Worm (Caenorhabditis elegans) whole organism, late embryonic: ENCODE results near the gene sup-36.

Experiments used
- K02D7.2 ChIP-seq: sonication (generic microtip); optimal IDR thresholded peaks from 2 replicates; lab custom pipeline; 2017; ENCODE audit warnings: mild to moderate bottlenecking, missing genetic modification characterization, missing compliant biosample characterization
- ama-1 ChIP-seq: fragments of 150-350 bp; optimal IDR thresholded peaks from 2 replicates; lab custom pipeline; 2014
- ceh-18 ChIP-seq: sonication (generic microtip); optimal IDR thresholded peaks from 2 replicates; lab custom pipeline; 2016; ENCODE audit warnings: missing genetic modification characterization, missing compliant biosample characterization
- ceh-19 ChIP-seq: fragments of 200-800 bp; sonication (Bioruptor generic); optimal IDR thresholded peaks from 2 replicates; lab custom pipeline; 2018; ENCODE audit warnings: mild to moderate bottlenecking, missing genetic modification characterization, missing compliant biosample characterization
- ceh-2 ChIP-seq: sonication (generic microtip); optimal IDR thresholded peaks from 2 replicates; lab custom pipeline; 2016; ENCODE audit warnings: missing genotype, missing genetic modification characterization, missing compliant biosample characterization
- ceh-24 ChIP-seq: sonication (generic microtip); optimal IDR thresholded peaks from 2 replicates; lab custom pipeline; 2016; ENCODE audit warnings: mild to moderate bottlenecking, missing genetic modification characterization, missing compliant biosample characterization
- ceh-31 ChIP-seq: sonication (generic microtip); optimal IDR thresholded peaks from 2 replicates; lab custom pipeline; 2016; ENCODE audit warnings: missing genetic modification characterization, missing compliant biosample characterization
- ceh-45 ChIP-seq: fragments of 200-800 bp; sonication (Bioruptor generic); IDR thresholded peaks from 2 replicates; pipeline ENCODE4 v1.3.6; 2022; ENCODE audit warnings: missing genetic modification reagents, missing genetic modification characterization, missing compliant biosample characterization
- ceh-6 ChIP-seq: fragments of 200-800 bp; sonication (Bioruptor generic); optimal IDR thresholded peaks from 2 replicates; lab custom pipeline; 2018; ENCODE audit warnings: mild to moderate bottlenecking, missing genetic modification characterization, missing compliant biosample characterization
- che-1 ChIP-seq: sonication (generic microtip); optimal IDR thresholded peaks from 2 replicates; lab custom pipeline; 2016; ENCODE audit warnings: mild to moderate bottlenecking, missing genetic modification characterization, missing compliant biosample characterization
- dmd-4 ChIP-seq: sonication (generic microtip); optimal IDR thresholded peaks from 2 replicates; lab custom pipeline; 2016; ENCODE audit warnings: borderline replicate concordance, missing genetic modification characterization, missing compliant biosample characterization
- dve-1 ChIP-seq: sonication (generic microtip); optimal IDR thresholded peaks from 2 replicates; lab custom pipeline; 2017; ENCODE audit warnings: antibody characterized with exemption, mild to moderate bottlenecking, missing genetic modification characterization, missing compliant biosample characterization
- elt-4 ChIP-seq: sonication (generic microtip); optimal IDR thresholded peaks from 2 replicates; lab custom pipeline; 2016; ENCODE audit warnings: missing genetic modification characterization, missing compliant biosample characterization
- ets-4 ChIP-seq: sonication (generic microtip); optimal IDR thresholded peaks from 2 replicates; lab custom pipeline; 2016; ENCODE audit warnings: missing genetic modification characterization, missing compliant biosample characterization
- eyg-1 ChIP-seq: sonication (generic microtip); optimal IDR thresholded peaks from 2 replicates; lab custom pipeline; 2016; ENCODE audit warnings: missing genotype, missing genetic modification characterization, missing compliant biosample characterization
- fax-1 ChIP-seq: sonication (generic microtip); optimal IDR thresholded peaks from 2 replicates; lab custom pipeline; 2016; ENCODE audit warnings: missing genotype, missing genetic modification characterization, missing compliant biosample characterization
- fkh-10 ChIP-seq: fragments of 150-350 bp; optimal IDR thresholded peaks from 2 replicates; lab custom pipeline; 2014; ENCODE audit warnings: missing biosample characterization, missing genetic modification reagents, missing genetic modification characterization
- fkh-6 ChIP-seq: sonication (generic microtip); optimal IDR thresholded peaks from 2 replicates; lab custom pipeline; 2016; ENCODE audit warnings: missing genetic modification characterization, missing compliant biosample characterization
- hlh-30 ChIP-seq: sonication (generic microtip); optimal IDR thresholded peaks from 2 replicates; lab custom pipeline; 2017; ENCODE audit warnings: antibody characterized with exemption, missing genetic modification characterization, missing compliant biosample characterization; ENCODE audit not compliant: insufficient read depth
- hlh-8 ChIP-seq: sonication (generic microtip); optimal IDR thresholded peaks from 2 replicates; lab custom pipeline; 2016; ENCODE audit warnings: missing genotype, missing genetic modification characterization, missing compliant biosample characterization
- lin-11 ChIP-seq: fragments of 200-800 bp; sonication (Bioruptor generic); optimal IDR thresholded peaks from 2 replicates; lab custom pipeline; 2018; ENCODE audit warnings: mild to moderate bottlenecking, missing genetic modification characterization, missing compliant biosample characterization
- madf-2 ChIP-seq: sonication (generic microtip); optimal IDR thresholded peaks from 2 replicates; lab custom pipeline; 2017; ENCODE audit warnings: missing genetic modification characterization, missing compliant biosample characterization
- nhr-11 ChIP-seq: fragments of 150-350 bp; optimal IDR thresholded peaks from 2 replicates; lab custom pipeline; 2014; ENCODE audit warnings: missing biosample characterization, missing genetic modification characterization
- nhr-232 ChIP-seq: sonication (generic microtip); optimal IDR thresholded peaks from 2 replicates; lab custom pipeline; 2016; ENCODE audit warnings: missing genetic modification characterization, missing compliant biosample characterization
- pag-3 ChIP-seq: sonication (generic microtip); optimal IDR thresholded peaks from 2 replicates; lab custom pipeline; 2016; ENCODE audit warnings: missing compliant biosample characterization, missing genetic modification characterization, borderline replicate concordance
- pax-1 ChIP-seq: fragments of 150-350 bp; optimal IDR thresholded peaks from 2 replicates; lab custom pipeline; 2014; ENCODE audit warnings: missing biosample characterization, missing genetic modification characterization
- pqm-1 ChIP-seq: sonication (generic microtip); optimal IDR thresholded peaks from 2 replicates; lab custom pipeline; 2016; ENCODE audit warnings: missing genetic modification characterization, missing compliant biosample characterization
- pros-1 ChIP-seq: fragments of 150-350 bp; optimal IDR thresholded peaks from 2 replicates; lab custom pipeline; 2014; ENCODE audit warnings: missing biosample characterization, missing genetic modification reagents, missing genetic modification characterization
- rnt-1 ChIP-seq: sonication (generic microtip); optimal IDR thresholded peaks from 2 replicates; lab custom pipeline; 2016; ENCODE audit warnings: missing genetic modification characterization, missing compliant biosample characterization
- sdc-2 ChIP-seq: sonication (generic microtip); optimal IDR thresholded peaks from 2 replicates; lab custom pipeline; 2016; ENCODE audit warnings: missing genotype, missing genetic modification characterization, missing compliant biosample characterization
- sox-4 ChIP-seq: sonication (generic microtip); optimal IDR thresholded peaks from 2 replicates; lab custom pipeline; 2017; ENCODE audit warnings: mild to moderate bottlenecking, missing genetic modification characterization, inconsistent platforms, missing compliant biosample characterization
- tbx-7 ChIP-seq: sonication (generic microtip); optimal IDR thresholded peaks from 2 replicates; lab custom pipeline; 2016; ENCODE audit warnings: missing genotype, missing genetic modification characterization, missing compliant biosample characterization
- unc-3 ChIP-seq, 2 experiments: fragments of 200-800 bp in 1 of 2; sonication (Bioruptor generic) in 1 of 2; sonication (generic microtip) in 1 of 2; conservative IDR thresholded peaks in 1 of 2; optimal IDR thresholded peaks in 1 of 2; 2 replicates each; pipeline versions ENCODE4 v1.3.6 to Lab custom; 2016 to 2022; ENCODE audit warnings: missing compliant biosample characterization in 2 of 2, missing genetic modification characterization in 2 of 2, missing genetic modification reagents in 1 of 2
- unc-55 ChIP-seq: sonication (generic microtip); optimal IDR thresholded peaks from 2 replicates; lab custom pipeline; 2017; ENCODE audit warnings: missing biosample characterization, missing genetic modification reagents, missing genetic modification characterization
- unc-86 ChIP-seq: sonication (generic microtip); optimal IDR thresholded peaks from 2 replicates; lab custom pipeline; 2016; ENCODE audit warnings: missing genetic modification characterization, missing compliant biosample characterization
- zip-5 ChIP-seq: sonication (generic microtip); optimal IDR thresholded peaks from 2 replicates; lab custom pipeline; 2016; ENCODE audit warnings: missing genetic modification characterization, missing compliant biosample characterization
- ztf-16 ChIP-seq: sonication (generic microtip); optimal IDR thresholded peaks from 2 replicates; lab custom pipeline; 2017; ENCODE audit warnings: missing genetic modification characterization, missing compliant biosample characterization

Gene sup-36

DNA sequence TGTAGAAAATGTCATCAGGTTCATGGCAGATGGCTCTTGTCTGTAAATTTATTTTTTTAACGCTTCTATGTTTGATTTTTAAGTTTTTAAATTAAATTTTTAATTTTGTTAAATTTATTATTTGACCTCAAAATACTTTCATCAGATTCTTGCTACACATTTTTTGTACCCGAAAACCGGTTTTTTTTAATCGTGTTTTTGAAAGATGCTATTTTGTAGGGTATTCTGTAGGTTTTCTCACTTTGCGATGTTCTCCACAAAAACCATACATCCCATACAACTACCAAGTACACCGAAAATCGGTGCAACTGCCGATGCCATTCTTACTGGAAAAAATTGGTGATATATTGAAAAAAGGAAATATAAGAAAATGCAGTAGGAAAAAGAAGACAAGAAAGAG is 4.4 kb downstream of the sup-36 start, which contains the start of gene nstp-2:
Gene nstp-2 (minus strand): TSS at position 326 of the 400 bp plus-strand sequence.
- TF ChIP-seq eyg-1 (tag; lab: Kevin White, UChicago) (no peak), ceh-18 (tag; lab: Kevin White, UChicago) (no peak), elt-4 (tag; lab: Kevin White, UChicago) (no peak), ceh-24 (tag; lab: Kevin White, UChicago) (no peak), fkh-10 (no peak), K02D7.2 (tag; lab: Kevin White, UChicago) (no peak), pros-1 (no peak), tbx-7 (tag; lab: Kevin White, UChicago) (no peak), fax-1 (tag; lab: Kevin White, UChicago) (no peak), madf-2 (tag; lab: Kevin White, UChicago) (no peak), ceh-19 (GFP tag; lab: Kevin White, UChicago) (no peak), pag-3 (no peak)

DNA sequence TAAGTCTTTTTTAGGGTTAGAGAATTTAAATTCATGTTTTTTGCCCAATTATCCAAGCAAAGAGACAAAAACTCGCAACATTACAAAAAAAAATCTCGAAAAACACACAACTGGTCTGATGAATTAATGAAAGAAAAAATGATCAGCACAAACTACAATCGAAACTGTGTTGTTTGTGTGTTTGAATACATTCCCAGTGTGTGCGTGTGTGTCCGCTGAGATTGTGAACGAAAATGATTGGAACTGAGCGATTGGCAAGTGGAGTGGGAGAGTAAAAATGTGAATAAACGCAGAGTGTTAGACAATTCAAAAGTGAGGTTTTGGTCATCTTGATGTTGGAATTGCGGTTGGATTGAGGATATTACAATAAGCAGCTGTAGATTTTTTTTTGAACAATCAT is 5.1 kb downstream of the sup-36 start:
- TF ChIP-seq unc-86 (no peak), pqm-1 (tag; lab: Kevin White, UChicago) (no peak), hlh-30 (tag; lab: Kevin White, UChicago) (no peak), tbx-7 (tag; lab: Kevin White, UChicago) (no peak), pax-1 (tag; lab: Kevin White, UChicago) (no peak), dve-1 (tag; lab: Kevin White, UChicago) (no peak), ceh-31 (tag; lab: Kevin White, UChicago) (no peak), hlh-8 (tag; lab: Kevin White, UChicago) (no peak), sdc-2 (tag; lab: Kevin White, UChicago) (no peak), lin-11 (no peak), ceh-45 (GFP tag; lab: Robert Waterston, UW) (no peak), dmd-4 (tag; lab: Kevin White, UChicago) (no peak), K02D7.2 (tag; lab: Kevin White, UChicago) (no peak), zip-5 (no peak)

- TF ChIP-seq unc-3 (GFP tag; conservative IDR thresholded peaks at IDR 0.05; lab: Robert Waterston, UW) = no peak
- no peak for TF ChIP-seq unc-3 (tag; optimal IDR thresholded peaks at IDR 0.05; lab: Kevin White, UChicago)
- no peak for TF ChIP-seq hlh-8 (tag; lab: Kevin White, UChicago)
- TF ChIP-seq ama-1 (lab: Kevin White, UChicago) = no peak
- TF ChIP-seq rnt-1 (tag; lab: Kevin White, UChicago) = no peak
- TF ChIP-seq ceh-45 (GFP tag; lab: Robert Waterston, UW) = no peak
- TF ChIP-seq ceh-6 = no peak
- no peak for TF ChIP-seq nhr-11
- TF ChIP-seq sox-4 (tag; lab: Kevin White, UChicago) = no peak
- TF ChIP-seq pag-3 = no peak
- TF ChIP-seq zip-5 = no peak
- TF ChIP-seq ceh-2 (tag; lab: Kevin White, UChicago) = no peak
- no peak for TF ChIP-seq ztf-16 (tag; lab: Kevin White, UChicago)
- no peak for TF ChIP-seq che-1 (tag; lab: Kevin White, UChicago)
- TF ChIP-seq unc-55 (GFP tag; lab: Kevin White, UChicago) = no peak
Observed at ce11 chrIV:6607059-6607458, 5.6 kb downstream of the sup-36 start.

- TF ChIP-seq eyg-1 (tag; lab: Kevin White, UChicago) = no peak
- TF ChIP-seq fkh-6 (tag; lab: Kevin White, UChicago) = no peak
- TF ChIP-seq dmd-4 (tag; lab: Kevin White, UChicago) = no peak
- TF ChIP-seq pqm-1 (tag; lab: Kevin White, UChicago) = no peak
- TF ChIP-seq ets-4 (tag; lab: Kevin White, UChicago) = no peak
- TF ChIP-seq nhr-232 (tag; lab: Kevin White, UChicago) = no peak
Observed at ce11 chrIV:6613296-6613695, 11.8 kb downstream of the sup-36 start, which contains the start of gene drh-1. Gene drh-1, minus strand, starts transcription at chrIV:6613353.
